Fruit fly (Drosophila melanogaster): Measurements from ENCODE around the gene CG9312.

The CG9312 gene

DNA sequence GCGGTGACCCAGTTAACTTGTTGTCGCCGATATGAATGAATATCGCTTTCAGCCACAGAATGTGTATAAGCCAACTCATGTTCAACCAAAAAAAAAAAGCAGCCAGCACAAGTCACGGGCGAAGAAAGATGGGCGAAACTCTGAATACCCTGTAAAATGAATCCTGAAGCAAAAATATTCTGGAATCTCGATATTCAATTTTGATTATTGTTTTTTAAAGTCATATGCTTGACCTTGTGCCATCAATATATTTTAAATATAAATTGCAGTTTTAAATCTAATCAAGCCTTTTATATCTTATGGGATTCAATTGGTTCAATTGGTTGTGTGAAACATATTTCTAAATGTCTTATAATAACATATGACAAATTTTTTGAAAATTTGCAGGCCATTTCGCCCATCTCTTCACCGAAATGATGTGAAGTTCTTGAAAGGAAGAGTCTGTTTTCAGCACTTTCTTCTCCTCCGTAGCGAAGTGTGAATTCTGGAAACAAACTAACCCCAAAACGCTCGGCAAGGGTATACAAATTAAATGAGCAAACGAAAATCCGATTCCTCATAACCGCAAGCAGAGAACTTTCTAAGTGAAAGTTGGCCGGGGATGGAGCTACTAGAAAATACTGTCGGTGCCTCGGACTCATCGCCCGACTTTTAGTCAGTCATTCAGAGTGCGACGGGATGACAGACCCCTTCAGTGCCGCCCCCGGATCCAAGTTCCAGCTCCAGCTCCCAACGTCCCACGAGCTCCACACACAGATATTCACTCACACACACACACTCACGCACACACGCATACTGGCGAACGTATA is 50.2 kb downstream of the CG9312 start (continued):
- TF ChIP-seq ranshi (GFP tag; IDR thresholded peaks at IDR 0.05) (no peak), CG8089 (GFP tag; optimal IDR thresholded peaks at IDR 0.05) (no peak), CG13287 (GFP tag; IDR thresholded peaks at IDR 0.05; ENCODE audit: partially characterized antibody) (no peak), Eip74EF (GFP tag; optimal IDR thresholded peaks at IDR 0.05) (no peak), Fer2 (tag; optimal IDR thresholded peaks at IDR 0.05) (no peak), ssp (GFP tag; IDR thresholded peaks at IDR 0.05) (no peak), CG43689 (GFP tag; IDR thresholded peaks at IDR 0.05) (no peak), sqz (GFP tag; optimal IDR thresholded peaks at IDR 0.05) (no peak), phol (tag; optimal IDR thresholded peaks at IDR 0.05) (peak; percentile 18), CG10654 (GFP tag; optimal IDR thresholded peaks at IDR 0.05) (no peak), CG8944 (GFP tag; optimal IDR thresholded peaks at IDR 0.05) (no peak), Meics (GFP tag; optimal IDR thresholded peaks at IDR 0.05) (no peak), CG1024 (GFP tag; IDR thresholded peaks at IDR 0.05) (no peak), chm (GFP tag; IDR thresholded peaks at IDR 0.05) (no peak), dan (GFP tag; IDR thresholded peaks at IDR 0.05) (no peak), CTCF (GFP tag; optimal IDR thresholded peaks at IDR 0.05) (no peak), CG13424 (tag; optimal IDR thresholded peaks at IDR 0.05) (no peak), vfl (GFP tag; optimal IDR thresholded peaks at IDR 0.05) (no peak), sr (GFP tag; IDR thresholded peaks at IDR 0.05) (0 out of 3 replicates have a peak, but pooled peaks have one; percentile 49), ato (GFP tag; IDR thresholded peaks at IDR 0.05; ENCODE audit: partially characterized antibody) (no peak), toy (GFP tag; IDR thresholded peaks at IDR 0.05) (no peak), Rfx (GFP tag; IDR thresholded peaks at IDR 0.05) (no peak), Ptx1 (GFP tag; IDR thresholded peaks at IDR 0.05) (no peak), inv (GFP tag; IDR thresholded peaks at IDR 0.05; ENCODE audit: partially characterized antibody) (no peak), Deaf1 (tag; optimal IDR thresholded peaks at IDR 0.05) (no peak), CG8924 (tag; optimal IDR thresholded peaks at IDR 0.05) (no peak), Xrp1 (GFP tag; IDR thresholded peaks at IDR 0.05) (peak; percentile 18; the same call in 1 of the 2 replicates), CG7786 (GFP tag; optimal IDR thresholded peaks at IDR 0.05) (no peak), CG14014 (GFP tag; IDR thresholded peaks at IDR 0.05) (no peak), repo (GFP tag; optimal IDR thresholded peaks at IDR 0.05) (no peak), Hsf (GFP tag; optimal IDR thresholded peaks at IDR 0.05) (no peak), Hmr (GFP tag; optimal IDR thresholded peaks at IDR 0.05) (no peak), vvl (GFP tag; IDR thresholded peaks at IDR 0.05) (peak; percentile 16; the same call in 1 of the 2 replicates), CG1647 (GFP tag; optimal IDR thresholded peaks at IDR 0.05) (no peak), fd102C (GFP tag; optimal IDR thresholded peaks at IDR 0.05) (no peak), HLH3B (GFP tag; IDR thresholded peaks at IDR 0.05) (no peak), dysf (GFP tag; IDR thresholded peaks at IDR 0.05) (no peak), sug (tag; optimal IDR thresholded peaks at IDR 0.05) (no peak), nerfin-2 (GFP tag; IDR thresholded peaks at IDR 0.05; ENCODE audit: partially characterized antibody) (no peak), dpn (GFP tag; optimal IDR thresholded peaks at IDR 0.05) (no peak), sima (GFP tag; optimal IDR thresholded peaks at IDR 0.05) (no peak), Nf-YB (GFP tag; optimal IDR thresholded peaks at IDR 0.05) (no peak), al (GFP tag; IDR thresholded peaks at IDR 0.05) (no peak), Antp (GFP tag; optimal IDR thresholded peaks at IDR 0.05) (no peak), so (GFP tag; IDR thresholded peaks at IDR 0.05) (no peak), eve (GFP tag; optimal IDR thresholded peaks at IDR 0.05) (peak in 1 of 2 experiments; percentile 51), danr (GFP tag; IDR thresholded peaks at IDR 0.05) (no peak), CG17612 (GFP tag; IDR thresholded peaks at IDR 0.05) (no peak), jigr1 (GFP tag; IDR thresholded peaks at IDR 0.05) (no peak), E2f1 (GFP tag; IDR thresholded peaks at IDR 0.05) (no peak), lola (GFP tag; optimal IDR thresholded peaks at IDR 0.05) (peak in 1 of 3 experiments; percentile 12)

Measured in whole organism, embryonic.